Fruit fly (Drosophila melanogaster): Measurements from ENCODE around the gene ssp3.
A peak's percentile ranks its signal among the peaks of the same experiment; 100 is the strongest.

dm6 chr2L:18881014-18881660 lies 62.6 kb downstream of the ssp3 start, which contains the start of gene tup:
- TF ChIP-seq CG12768 (GFP tag; optimal IDR thresholded peaks at IDR 0.05): no peak
- TF ChIP-seq CG11617 (GFP tag; optimal IDR thresholded peaks at IDR 0.05): no peak
- no peak for TF ChIP-seq toe (GFP tag; optimal IDR thresholded peaks at IDR 0.05)
- TF ChIP-seq pad (GFP tag; optimal IDR thresholded peaks at IDR 0.05): peak; percentile 87
- TF ChIP-seq tj (GFP tag; optimal IDR thresholded peaks at IDR 0.05): no peak
- TF ChIP-seq kay (GFP tag; ENCODE audit: borderline replicate concordance): no peak
- TF ChIP-seq cnc (optimal IDR thresholded peaks at IDR 0.05): no peak
- TF ChIP-seq Crg-1 (GFP tag; optimal IDR thresholded peaks at IDR 0.05): no peak
